Fruit fly (Drosophila melanogaster) Kc167 (cell line): Measurements from ENCODE around the gene CG15208.

ENCODE experiments used
- Myc ChIP-seq: fragments of >200 bp; optimal IDR thresholded peaks from 2 replicates; lab custom pipeline; 2017; ENCODE audit warnings: missing external identifiers
- Sin3A ChIP-seq: fragments of >200 bp; optimal IDR thresholded peaks from 2 replicates; lab custom pipeline; 2018; ENCODE audit warnings: missing external identifiers
- h ChIP-seq: fragments of >200 bp; optimal IDR thresholded peaks from 3 replicates; lab custom pipeline; 2018; ENCODE audit warnings: missing external identifiers
- insv ChIP-seq: fragments of >200 bp; optimal IDR thresholded peaks from 3 replicates; lab custom pipeline; 2018; ENCODE audit warnings: missing external identifiers
- psq ChIP-seq: fragments of >200 bp; optimal IDR thresholded peaks from 2 replicates; lab custom pipeline; 2017; ENCODE audit warnings: missing external identifiers
- ttk ChIP-seq: sonication (Bioruptor generic); optimal IDR thresholded peaks from 2 replicates; lab custom pipeline; 2017; ENCODE audit warnings: missing external identifiers

Gene CG15208

DNA sequence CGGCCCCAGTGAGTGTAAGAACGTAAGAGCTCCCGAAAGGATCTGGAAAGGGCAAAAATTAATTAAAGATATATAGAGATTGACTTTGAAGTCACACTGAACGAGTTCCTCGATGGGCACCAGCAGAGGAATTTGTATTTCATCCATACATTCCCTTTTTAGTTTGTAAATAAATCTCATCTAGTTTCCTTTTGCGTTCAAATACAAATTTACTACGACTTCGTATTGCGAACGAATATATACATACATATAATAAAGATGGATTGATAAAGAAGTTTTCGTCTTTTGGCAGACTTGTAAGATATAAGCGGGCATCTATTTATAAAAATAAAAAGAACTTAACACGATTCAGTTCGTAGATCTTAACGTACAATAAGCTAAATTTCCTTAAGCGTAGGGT lies at the start of gene CG15208:
Gene CG15208, plus strand, starts transcription at position 301 of the 400 bp plus-strand sequence.
- no peak for TF ChIP-seq h
- TF ChIP-seq insv (lab: Kevin White, UChicago) = no peak
- TF ChIP-seq Myc (lab: Kevin White, UChicago) = no peak
- no peak for TF ChIP-seq Sin3A (lab: Kevin White, UChicago)
- no peak for TF ChIP-seq ttk (lab: Kevin White, UChicago)
- TF ChIP-seq psq = no peak

- no peak for TF ChIP-seq Myc (lab: Kevin White, UChicago)
- no peak for TF ChIP-seq ttk (lab: Kevin White, UChicago)
- TF ChIP-seq insv (lab: Kevin White, UChicago) = no peak
- TF ChIP-seq Sin3A (lab: Kevin White, UChicago) = no peak
- no peak for TF ChIP-seq h
- no peak for TF ChIP-seq psq
Observed at dm6 chrX:10854686-10855085, 45.1 kb upstream of the CG15208 start, which contains the start of gene feo. feo (minus strand) TSS chrX:10854869.

DNA sequence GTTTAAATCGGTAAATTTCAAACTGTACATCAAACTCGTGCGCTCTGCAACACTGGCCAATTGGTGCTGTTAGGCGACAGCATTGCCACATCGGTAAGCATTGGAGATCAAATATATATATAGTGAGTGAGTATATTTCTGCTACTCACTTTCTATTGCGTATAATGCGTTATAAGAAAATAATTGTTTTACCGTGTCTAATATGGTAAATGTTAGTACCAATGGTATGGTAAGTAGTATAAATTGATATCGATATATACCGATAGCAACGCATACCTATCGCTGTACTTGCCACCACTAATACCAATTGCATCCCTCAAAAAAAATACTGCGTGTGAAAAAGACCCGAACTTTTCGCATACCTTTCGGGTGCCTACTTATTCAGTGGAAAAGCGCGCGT lies 42.4 kb upstream of the CG15208 start, which contains the start of the genes sofe and CG2186:
Gene sofe, minus strand, starts transcription at position 38 of the 400 bp plus-strand sequence.
Gene CG2186, plus strand, starts transcription at position 280 of the 400 bp plus-strand sequence.
- TF ChIP-seq insv (lab: Kevin White, UChicago) (no peak), Myc (lab: Kevin White, UChicago) (no peak), ttk (lab: Kevin White, UChicago) (no peak), h (no peak), Sin3A (lab: Kevin White, UChicago) (no peak), psq (no peak)

DNA sequence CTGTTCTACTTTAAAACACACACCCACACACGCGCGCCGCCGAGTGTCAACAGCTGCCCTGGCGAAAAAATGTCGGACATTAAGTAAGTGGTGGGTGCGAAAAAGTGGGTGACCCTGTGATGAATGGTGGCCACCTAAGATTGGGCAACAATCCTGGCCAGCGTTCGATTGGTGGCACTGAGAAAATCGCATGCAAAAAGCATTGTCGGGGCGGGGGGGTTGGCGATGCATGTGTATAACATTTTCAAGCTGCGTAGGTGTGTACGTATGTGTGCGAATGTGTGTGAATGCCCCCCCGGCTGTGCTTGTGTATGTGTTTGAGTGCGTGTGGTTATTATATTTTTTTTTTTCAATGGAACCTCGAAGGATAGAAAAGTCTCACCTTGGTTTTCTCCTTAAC lies 41.9 kb upstream of the CG15208 start:
- TF ChIP-seq Sin3A (lab: Kevin White, UChicago) (no peak), h (no peak), insv (lab: Kevin White, UChicago) (no peak), Myc (lab: Kevin White, UChicago) (no peak), ttk (lab: Kevin White, UChicago) (no peak), psq (no peak)

DNA sequence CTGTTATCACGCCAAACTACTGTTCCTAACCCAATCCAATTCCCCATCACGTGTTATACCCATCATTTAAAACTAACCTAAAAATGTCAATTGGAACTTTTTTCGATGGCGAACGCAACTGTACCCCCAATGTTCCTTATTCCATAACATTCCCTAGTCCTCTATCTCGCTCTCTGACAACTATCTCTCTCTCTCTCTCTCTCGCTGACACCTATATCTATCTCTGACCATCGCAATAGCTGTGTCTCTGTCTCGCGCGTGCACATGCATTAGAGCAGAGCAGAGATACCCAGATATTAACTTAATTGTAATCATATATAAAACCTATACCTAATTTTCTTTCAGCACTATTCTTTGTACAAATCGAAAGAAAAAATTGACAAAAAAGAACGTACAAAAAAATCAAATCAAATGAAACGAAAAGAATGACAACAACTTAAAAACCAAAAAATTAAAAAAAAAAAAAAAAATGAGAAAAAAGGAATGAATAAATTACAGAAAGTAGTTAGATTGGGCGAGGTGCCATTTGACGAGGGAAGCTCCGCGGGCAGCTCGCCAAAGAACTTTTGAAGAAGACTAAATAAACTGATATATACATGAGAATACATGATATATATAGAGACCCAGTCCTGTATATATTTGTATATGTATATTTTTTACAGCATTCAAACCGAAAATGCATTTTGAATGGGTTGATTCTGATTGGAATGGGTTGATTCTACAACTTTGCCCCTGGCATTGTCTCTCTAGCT lies 34.0 kb upstream of the CG15208 start:
- TF ChIP-seq ttk (lab: Kevin White, UChicago) (no peak), psq (no peak), Myc (lab: Kevin White, UChicago) (no peak), h (no peak), insv (lab: Kevin White, UChicago) (no peak), Sin3A (lab: Kevin White, UChicago) (no peak)

dm6 chrX:10867692-10868091 lies 32.1 kb upstream of the CG15208 start:
- TF ChIP-seq h (no peak), Myc (lab: Kevin White, UChicago) (no peak), psq (no peak), ttk (lab: Kevin White, UChicago) (no peak), Sin3A (lab: Kevin White, UChicago) (no peak), insv (lab: Kevin White, UChicago) (no peak)

dm6 chrX:10869045-10869444 lies 30.7 kb upstream of the CG15208 start, which contains the start of gene CG2157:
CG2157 (plus strand) TSS chrX:10869284.
- TF ChIP-seq Sin3A (lab: Kevin White, UChicago) (no peak), ttk (lab: Kevin White, UChicago) (no peak), insv (lab: Kevin White, UChicago) (no peak), Myc (lab: Kevin White, UChicago) (no peak), h (no peak), psq (no peak)

dm6 chrX:10876451-10876850 lies 23.3 kb upstream of the CG15208 start:
- TF ChIP-seq Myc (lab: Kevin White, UChicago) = no peak

dm6 chrX:10877087-10877935 lies 22.5 kb upstream of the CG15208 start, which contains the start of gene CG1637:
CG1637 (minus strand) TSS chrX:10877893.
- TF ChIP-seq Myc (lab: Kevin White, UChicago) (no peak), ttk (lab: Kevin White, UChicago) (no peak), h (no peak), insv (lab: Kevin White, UChicago) (no peak), psq (no peak), Sin3A (lab: Kevin White, UChicago) (no peak)

DNA sequence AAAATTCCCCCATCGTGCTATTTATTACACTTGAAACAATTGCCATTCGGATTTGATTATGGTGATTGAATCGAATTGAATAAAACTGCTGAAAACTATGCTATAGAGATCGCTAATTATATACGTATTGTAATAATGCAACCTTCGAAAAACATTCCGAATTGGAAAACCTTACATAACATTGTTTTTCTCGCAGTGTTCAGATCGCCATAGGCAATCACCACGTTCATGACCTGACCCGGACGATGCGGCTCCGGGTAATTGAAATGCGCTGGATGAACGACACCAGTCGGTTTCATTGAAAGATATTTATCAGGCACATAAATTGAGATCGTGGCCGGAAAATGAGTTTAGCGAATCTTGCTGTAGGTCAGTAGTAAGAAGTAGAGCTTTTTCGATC lies 17.0 kb upstream of the CG15208 start:
- no peak for TF ChIP-seq Sin3A (lab: Kevin White, UChicago)
- no peak for TF ChIP-seq h
- TF ChIP-seq insv (lab: Kevin White, UChicago) = no peak
- TF ChIP-seq Myc (lab: Kevin White, UChicago) = no peak

DNA sequence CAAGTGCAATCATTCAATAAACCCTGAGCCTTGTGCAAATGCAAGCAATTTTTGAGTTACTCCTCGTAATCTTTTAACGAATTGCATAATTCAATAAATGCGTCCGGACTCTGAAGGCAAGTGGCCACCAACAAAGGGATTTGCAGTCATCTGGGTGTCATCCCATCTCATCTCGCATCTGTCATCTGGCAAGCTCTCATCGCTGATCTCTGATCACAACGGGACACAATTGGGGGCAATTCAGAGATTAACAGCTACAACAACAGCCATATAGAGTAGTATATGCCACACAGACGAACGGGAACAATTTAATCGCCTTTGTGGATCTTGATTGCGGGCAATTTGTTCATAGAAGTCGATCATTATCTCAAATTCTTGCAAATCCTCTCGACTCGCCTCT lies 16.0 kb upstream of the CG15208 start:
- TF ChIP-seq Sin3A (lab: Kevin White, UChicago) = no peak
- TF ChIP-seq insv (lab: Kevin White, UChicago) = no peak
- no peak for TF ChIP-seq ttk (lab: Kevin White, UChicago)
- TF ChIP-seq h = no peak

- TF ChIP-seq psq (no peak), ttk (lab: Kevin White, UChicago) (no peak), Sin3A (lab: Kevin White, UChicago) (no peak), Myc (lab: Kevin White, UChicago) (no peak), h (no peak), insv (lab: Kevin White, UChicago) (no peak)
Observed at dm6 chrX:10886418-10886817, 13.3 kb upstream of the CG15208 start.
